Worm (Caenorhabditis elegans) whole organism, mixed stage, embryonic: ENCODE results near the gene F54C4.4.

Experiments
- ceh-43 ChIP-seq: fragments of 200-800 bp; sonication (Bioruptor generic); optimal IDR thresholded peaks from 2 replicates; lab custom pipeline; 2018; ENCODE audit warnings: mild to moderate bottlenecking, missing genetic modification characterization, moderate library complexity, missing compliant biosample characterization
- ces-1 ChIP-seq: fragments of 150-350 bp; optimal IDR thresholded peaks from 2 replicates; lab custom pipeline; 2014; ENCODE audit warnings: missing biosample characterization, missing genetic modification reagents, missing genetic modification characterization
- hlh-1 ChIP-seq: fragments of 150-350 bp; optimal IDR thresholded peaks from 2 replicates; lab custom pipeline; 2014; ENCODE audit warnings: missing biosample characterization, missing genetic modification reagents, missing genetic modification characterization
- lin-13 ChIP-seq: fragments of 150-350 bp; optimal IDR thresholded peaks from 2 replicates; lab custom pipeline; 2014; ENCODE audit warnings: missing biosample characterization, missing genetic modification characterization
- lsy-2 ChIP-seq: fragments of 150-350 bp; optimal IDR thresholded peaks from 2 replicates; lab custom pipeline; 2014; ENCODE audit warnings: missing biosample characterization, missing genetic modification characterization
- mep-1 ChIP-seq: fragments of 150-350 bp; optimal IDR thresholded peaks from 2 replicates; lab custom pipeline; 2017; ENCODE audit warnings: missing biosample characterization, missing genetic modification reagents, missing genetic modification characterization, inconsistent platforms
- pha-4 ChIP-seq: fragments of 150-350 bp; optimal IDR thresholded peaks from 2 replicates; lab custom pipeline; 2018; ENCODE audit warnings: missing biosample characterization, missing genetic modification reagents, missing genetic modification characterization
- snpc-4 ChIP-seq: fragments of 150-350 bp; optimal IDR thresholded peaks from 2 replicates; lab custom pipeline; 2014; ENCODE audit warnings: missing biosample characterization, missing genetic modification characterization

- no peak for TF ChIP-seq ces-1 (GFP tag; lab: Kevin White, UChicago)
- TF ChIP-seq ceh-43 (GFP tag; lab: Kevin White, UChicago): no peak
- TF ChIP-seq lsy-2 (tag; lab: Kevin White, UChicago): no peak
- no peak for TF ChIP-seq snpc-4
- TF ChIP-seq hlh-1: no peak
- no peak for TF ChIP-seq lin-13
- no peak for TF ChIP-seq mep-1 (tag; lab: Kevin White, UChicago)
- TF ChIP-seq pha-4 (tag; lab: Kevin White, UChicago): no peak
These were observed 38.1 kb downstream of the F54C4.4 start for ce11 chrIII:49064-49463.
